Worm (Caenorhabditis elegans) whole organism, L2 larva: Measurements from ENCODE around the gene dot-1.3.

ENCODE experiments used
- F13H6.1 ChIP-seq: sonication (generic microtip); optimal IDR thresholded peaks from 2 replicates; lab custom pipeline; 2016; ENCODE audit warnings: missing genetic modification characterization, missing compliant biosample characterization
- aly-2 ChIP-seq: fragments of 150-350 bp; optimal IDR thresholded peaks from 2 replicates; lab custom pipeline; 2014; ENCODE audit warnings: missing biosample characterization, missing genetic modification characterization
- elt-3 ChIP-seq: sonication (generic microtip); optimal IDR thresholded peaks from 2 replicates; lab custom pipeline; 2017; ENCODE audit warnings: missing biosample characterization, missing genetic modification characterization
- lin-39 ChIP-seq: fragments of 150-350 bp; optimal IDR thresholded peaks from 2 replicates; lab custom pipeline; 2014; ENCODE audit warnings: missing biosample characterization, missing genetic modification reagents, missing genetic modification characterization
- lsy-2 ChIP-seq, 2 experiments: fragments of 150-350 bp in 1 of 2; sonication (generic microtip) in 1 of 2; optimal IDR thresholded peaks; 2 replicates each; lab custom pipeline; 2014 to 2017; ENCODE audit warnings: missing biosample characterization in 2 of 2, missing genetic modification characterization in 2 of 2
- mab-5 ChIP-seq: fragments of 150-350 bp; optimal IDR thresholded peaks from 2 replicates; lab custom pipeline; 2014; ENCODE audit warnings: missing biosample characterization, missing genetic modification characterization
- nhr-10 ChIP-seq: sonication (generic microtip); optimal IDR thresholded peaks from 2 replicates; lab custom pipeline; 2017; ENCODE audit warnings: missing biosample characterization, missing genetic modification characterization
- nhr-11 ChIP-seq: fragments of 150-350 bp; optimal IDR thresholded peaks from 2 replicates; lab custom pipeline; 2014; ENCODE audit warnings: missing biosample characterization, missing genetic modification characterization
- nhr-12 ChIP-seq: fragments of 150-350 bp; optimal IDR thresholded peaks from 2 replicates; lab custom pipeline; 2014; ENCODE audit warnings: missing biosample characterization, missing genetic modification characterization
- nhr-237 ChIP-seq: fragments of 150-350 bp; optimal IDR thresholded peaks from 2 replicates; lab custom pipeline; 2014; ENCODE audit warnings: missing biosample characterization, missing genetic modification characterization
- snpc-4 ChIP-seq: fragments of 150-350 bp; optimal IDR thresholded peaks from 2 replicates; lab custom pipeline; 2014; ENCODE audit warnings: missing biosample characterization, missing genetic modification characterization
- unc-39 ChIP-seq: fragments of 150-350 bp; optimal IDR thresholded peaks from 2 replicates; lab custom pipeline; 2014; ENCODE audit warnings: missing biosample characterization, missing genetic modification characterization
- unc-62 ChIP-seq: fragments of 150-350 bp; optimal IDR thresholded peaks from 2 replicates; lab custom pipeline; 2014; ENCODE audit warnings: missing biosample characterization, missing genetic modification reagents, missing genetic modification characterization
- zag-1 ChIP-seq: fragments of 150-350 bp; optimal IDR thresholded peaks from 2 replicates; lab custom pipeline; 2014; ENCODE audit warnings: missing biosample characterization, missing genetic modification characterization

ce11 chrX:12273870-12274269, 28.8 kb downstream of the dot-1.3 start, which contains the start of gene H19J13.2:
- no peak for TF ChIP-seq unc-39 (tag; lab: Kevin White, UChicago)
- TF ChIP-seq lin-39 (tag; lab: Kevin White, UChicago) = no peak
- TF ChIP-seq zag-1 = no peak
- no peak for TF ChIP-seq unc-62 (GFP tag; lab: Kevin White, UChicago)
- no peak for TF ChIP-seq elt-3 (tag; lab: Kevin White, UChicago)
- no peak for TF ChIP-seq nhr-10 (tag; lab: Kevin White, UChicago)
- TF ChIP-seq aly-2 = no peak
- TF ChIP-seq nhr-11 (tag; lab: Kevin White, UChicago) = no peak
- TF ChIP-seq F13H6.1 (tag; lab: Kevin White, UChicago) = no peak
- TF ChIP-seq nhr-12 (tag; lab: Kevin White, UChicago) = no peak
- no peak for TF ChIP-seq mab-5
- TF ChIP-seq lsy-2 (tag; optimal IDR thresholded peaks at IDR 0.05; lab: Kevin White, UChicago) = no peak
- no peak for TF ChIP-seq snpc-4 (tag; lab: Kevin White, UChicago)
- TF ChIP-seq nhr-237 (tag; lab: Kevin White, UChicago) = no peak
